Fruit fly (Drosophila melanogaster): Measurements from ENCODE around the gene Ada.

Ada gene

dm6 chr3R:9039448-9039847, 25.5 kb upstream of the Ada start, which contains the start of gene neur (continued):
- peak; percentile 18 to 41 for TF ChIP-seq tll (GFP tag; optimal IDR thresholded peaks at IDR 0.05)
- TF ChIP-seq Spps (tag; optimal IDR thresholded peaks at IDR 0.05) = no peak
- peak; percentile 46; the same call in 1 of the 3 replicates for TF ChIP-seq ci (GFP tag; IDR thresholded peaks at IDR 0.05)
- peak; percentile 28 for TF ChIP-seq CG13775 (GFP tag; optimal IDR thresholded peaks at IDR 0.05)
- no peak for TF ChIP-seq hkb (optimal IDR thresholded peaks at IDR 0.05)
- no peak for TF ChIP-seq hkb (GFP tag; IDR thresholded peaks at IDR 0.05)
- TF ChIP-seq CG4730 (GFP tag; IDR thresholded peaks at IDR 0.05) = no peak
- TF ChIP-seq Abd-B (GFP tag; optimal IDR thresholded peaks at IDR 0.05) = peak; percentile 27
- TF ChIP-seq trem (tag; optimal IDR thresholded peaks at IDR 0.05) = peak; percentile 81
- TF ChIP-seq Fer1 (GFP tag; optimal IDR thresholded peaks at IDR 0.05) = no peak
- peak; percentile 20 for TF ChIP-seq HmgZ (tag; optimal IDR thresholded peaks at IDR 0.05)
- peak; percentile 26 for TF ChIP-seq CG30403 (GFP tag; optimal IDR thresholded peaks at IDR 0.05)
- peak; percentile 69 for TF ChIP-seq CG9727 (GFP tag; optimal IDR thresholded peaks at IDR 0.05)
- TF ChIP-seq tio (GFP tag; optimal IDR thresholded peaks at IDR 0.05) = no peak
- TF ChIP-seq pum (GFP tag; optimal IDR thresholded peaks at IDR 0.05) = no peak
- TF ChIP-seq lab (GFP tag; optimal IDR thresholded peaks at IDR 0.05) = peak; percentile 18
- peak; percentile 42 for TF ChIP-seq CG2712 (tag; optimal IDR thresholded peaks at IDR 0.05)
- peak in 1 of 2 experiments; percentile 47 for TF ChIP-seq Pdp1 (GFP tag; optimal IDR thresholded peaks at IDR 0.05)
- no peak for TF ChIP-seq CG11504 (tag; optimal IDR thresholded peaks at IDR 0.05)
- TF ChIP-seq dm (GFP tag; optimal IDR thresholded peaks at IDR 0.05) = peak; percentile 5
- TF ChIP-seq wek (GFP tag; optimal IDR thresholded peaks at IDR 0.05) = no peak
- TF ChIP-seq chif (GFP tag; optimal IDR thresholded peaks at IDR 0.05) = peak in 1 of 2 experiments; percentile 3
- TF ChIP-seq zen2 (GFP tag; IDR thresholded peaks at IDR 0.05; ENCODE audit: partially characterized antibody) = peak; percentile 56; the same call in 1 of the 3 replicates
- no peak for TF ChIP-seq CG14965 (GFP tag; optimal IDR thresholded peaks at IDR 0.05; ENCODE audit: borderline replicate concordance)
- no peak for TF ChIP-seq CG15696 (tag; optimal IDR thresholded peaks at IDR 0.05)
- TF ChIP-seq fd96Cb (tag; optimal IDR thresholded peaks at IDR 0.05) = no peak
- no peak for TF ChIP-seq sc (optimal IDR thresholded peaks at IDR 0.05)
- TF ChIP-seq sc (GFP tag; optimal IDR thresholded peaks at IDR 0.05) = no peak
- TF ChIP-seq Scr (GFP tag; IDR thresholded peaks at IDR 0.05; ENCODE audit: partially characterized antibody) = peak; percentile 78
- no peak for TF ChIP-seq CG8388 (GFP tag; optimal IDR thresholded peaks at IDR 0.05)
- TF ChIP-seq CG4854 (GFP tag; optimal IDR thresholded peaks at IDR 0.05) = peak; percentile 35
- TF ChIP-seq ems (GFP tag; optimal IDR thresholded peaks at IDR 0.05) = no peak
- TF ChIP-seq row (GFP tag; IDR thresholded peaks at IDR 0.05) = peak; percentile 77
- peak; percentile 19 for TF ChIP-seq CG12104 (GFP tag; optimal IDR thresholded peaks at IDR 0.05)
- peak; percentile 58 for TF ChIP-seq Max (GFP tag; optimal IDR thresholded peaks at IDR 0.05)
- TF ChIP-seq lbe (GFP tag; optimal IDR thresholded peaks at IDR 0.05) = no peak
- peak; percentile 77 for TF ChIP-seq pzg (GFP tag; optimal IDR thresholded peaks at IDR 0.05)
- TF ChIP-seq hth (optimal IDR thresholded peaks at IDR 0.05) = no peak
- TF ChIP-seq CG17568 (GFP tag; optimal IDR thresholded peaks at IDR 0.05) = no peak
- peak; percentile 32 for TF ChIP-seq Side (GFP tag; optimal IDR thresholded peaks at IDR 0.05)
- no peak for TF ChIP-seq CG11456 (GFP tag; IDR thresholded peaks at IDR 0.05)
- TF ChIP-seq unc-4 (GFP tag; IDR thresholded peaks at IDR 0.05; ENCODE audit: partially characterized antibody) = peak; percentile 72
- TF ChIP-seq Dip2 (GFP tag; IDR thresholded peaks at IDR 0.05) = no peak
- TF ChIP-seq CG8924 (tag; optimal IDR thresholded peaks at IDR 0.05) = peak; percentile 44
- TF ChIP-seq Dad (GFP tag; optimal IDR thresholded peaks at IDR 0.05) = no peak
- no peak for TF ChIP-seq sob (GFP tag; IDR thresholded peaks at IDR 0.05)
- TF ChIP-seq tgo (GFP tag; IDR thresholded peaks at IDR 0.05) = peak; percentile 29; the same call in 2 of the 3 replicates
- TF ChIP-seq Sin3A (optimal IDR thresholded peaks at IDR 0.05) = peak; percentile 88
- peak; percentile 19 for TF ChIP-seq CG34376 (GFP tag; optimal IDR thresholded peaks at IDR 0.05)
- TF ChIP-seq dpn (GFP tag; optimal IDR thresholded peaks at IDR 0.05) = peak; percentile 14 to 29
- TF ChIP-seq CG6689 (GFP tag; IDR thresholded peaks at IDR 0.05) = no peak
